Fruit fly (Drosophila melanogaster) whole organism: ENCODE data around the gene Acsf2.

Source experiments
- CG8478 ChIP-seq: fragments of >200 bp; optimal IDR thresholded peaks from 2 replicates; lab custom pipeline; 2018; ENCODE audit warnings: inconsistent platforms
- Dll ChIP-seq: fragments of >200 bp; optimal IDR thresholded peaks from 2 replicates; lab custom pipeline; 2017
- EcR ChIP-seq, 2 experiments: fragments of >200 bp; optimal IDR thresholded peaks; 2 replicates each; lab custom pipeline; 2017; ENCODE audit warnings: missing biosample characterization in 2 of 2, missing genetic modification characterization in 2 of 2, missing genetic modification reagents in 2 of 2
- pan ChIP-seq: fragments of >200 bp; optimal IDR thresholded peaks from 2 replicates; lab custom pipeline; 2017
- psq ChIP-seq: fragments of >200 bp; optimal IDR thresholded peaks from 2 replicates; lab custom pipeline; 2017
- usp ChIP-seq: fragments of >200 bp; optimal IDR thresholded peaks from 2 replicates; lab custom pipeline; 2017; ENCODE audit warnings: missing biosample characterization, missing genetic modification characterization, mixed read lengths

The Acsf2 gene

dm6 chr2L:5326414-5327265, 15.4 kb downstream of the Acsf2 start, which contains the start of the genes Ncoa6 and cype:
Gene Ncoa6 (minus strand): TSS chr2L:5326683.
Gene cype (plus strand): TSS chr2L:5327227.
- TF ChIP-seq psq (lab: Kevin White, UChicago) (no peak), Dll (lab: Kevin White, UChicago) (no peak), pan (lab: Kevin White, UChicago) (no peak), EcR (GFP tag; optimal IDR thresholded peaks at IDR 0.05; lab: Kevin White, UChicago) (no peak), usp (GFP tag; lab: Kevin White, UChicago) (no peak), CG8478 (lab: Kevin White, UChicago) (no peak)

- peak; percentile 27 for TF ChIP-seq Dll (lab: Kevin White, UChicago)
- TF ChIP-seq CG8478 (lab: Kevin White, UChicago) = no peak
Measured at dm6 chr2L:5324958-5325850, 16.8 kb downstream of the Acsf2 start.

dm6 chr2L:5321014-5321413, 21.0 kb downstream of the Acsf2 start:
- TF ChIP-seq pan (lab: Kevin White, UChicago) (no peak), EcR (GFP tag; optimal IDR thresholded peaks at IDR 0.05; lab: Kevin White, UChicago) (no peak), psq (lab: Kevin White, UChicago) (no peak), Dll (lab: Kevin White, UChicago) (no peak), CG8478 (lab: Kevin White, UChicago) (no peak), usp (GFP tag; lab: Kevin White, UChicago) (no peak)

dm6 chr2L:5320063-5320462, 22.0 kb downstream of the Acsf2 start:
- TF ChIP-seq pan (lab: Kevin White, UChicago) = no peak
- TF ChIP-seq CG8478 (lab: Kevin White, UChicago) = no peak
- no peak for TF ChIP-seq psq (lab: Kevin White, UChicago)
- no peak for TF ChIP-seq usp (GFP tag; lab: Kevin White, UChicago)
- no peak for TF ChIP-seq EcR (GFP tag; optimal IDR thresholded peaks at IDR 0.05; lab: Kevin White, UChicago)
- TF ChIP-seq Dll (lab: Kevin White, UChicago) = no peak

- TF ChIP-seq Dll (lab: Kevin White, UChicago) (peak; percentile 44), EcR (GFP tag; optimal IDR thresholded peaks at IDR 0.05; lab: Kevin White, UChicago) (no peak), psq (lab: Kevin White, UChicago) (no peak)
Measured at dm6 chr2L:5314630-5315159, 27.3 kb downstream of the Acsf2 start, which contains the start of gene CG14024. Gene CG14024 (minus strand): TSS chr2L:5314895.

dm6 chr2L:5309369-5309768, 32.7 kb downstream of the Acsf2 start:
- TF ChIP-seq psq (lab: Kevin White, UChicago) (no peak), pan (lab: Kevin White, UChicago) (no peak), CG8478 (lab: Kevin White, UChicago) (no peak)

dm6 chr2L:5306373-5306997, 35.5 kb downstream of the Acsf2 start:
- TF ChIP-seq Dll (lab: Kevin White, UChicago) (peak; percentile 87), CG8478 (lab: Kevin White, UChicago) (no peak)

dm6 chr2L:5305240-5305875, 36.7 kb downstream of the Acsf2 start:
- TF ChIP-seq EcR (GFP tag; optimal IDR thresholded peaks at IDR 0.05; lab: Kevin White, UChicago) = peak in 1 of 2 experiments; percentile 6
- TF ChIP-seq usp (GFP tag; lab: Kevin White, UChicago) = no peak

dm6 chr2L:5304367-5304766, 37.7 kb downstream of the Acsf2 start:
- TF ChIP-seq CG8478 (lab: Kevin White, UChicago) = no peak
- no peak for TF ChIP-seq Dll (lab: Kevin White, UChicago)
- no peak for TF ChIP-seq usp (GFP tag; lab: Kevin White, UChicago)
- no peak for TF ChIP-seq EcR (GFP tag; optimal IDR thresholded peaks at IDR 0.05; lab: Kevin White, UChicago)
- peak; percentile 34 for TF ChIP-seq pan (lab: Kevin White, UChicago)
- TF ChIP-seq psq (lab: Kevin White, UChicago) = no peak

- peak; percentile 44 for TF ChIP-seq pan (lab: Kevin White, UChicago)
- TF ChIP-seq EcR (GFP tag; optimal IDR thresholded peaks at IDR 0.05; lab: Kevin White, UChicago) = no peak
Measured at dm6 chr2L:5303044-5303904, 38.8 kb downstream of the Acsf2 start.
